Worm (Caenorhabditis elegans): Measurements from ENCODE around the gene T21D9.2.

T21D9.2 gene

DNA sequence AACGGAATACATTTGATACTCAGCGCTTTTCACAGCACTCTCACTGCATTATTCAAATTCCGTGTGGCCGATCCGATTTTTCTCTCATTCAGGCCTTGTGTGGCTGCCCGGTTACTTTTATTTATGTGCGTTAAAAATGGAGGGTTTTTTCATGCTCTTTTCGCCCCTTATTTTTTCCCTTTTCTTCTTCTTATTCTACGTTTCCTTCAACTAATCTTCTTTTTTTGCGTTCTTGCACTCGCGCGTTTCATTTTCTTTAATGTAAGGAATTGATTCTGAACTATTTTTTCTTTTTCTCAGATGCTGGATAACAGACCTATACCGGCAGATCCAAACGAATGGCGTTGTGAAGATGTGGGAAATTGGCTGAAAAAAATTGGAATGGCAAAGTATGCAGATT lies 12.0 kb upstream of the T21D9.2 start, which contains the start of gene F53B1.2:
Gene F53B1.2 (plus strand): TSS at position 301 of the 400 bp plus-strand sequence.
- TF ChIP-seq lsy-2 (tag; optimal IDR thresholded peaks at IDR 0.05) (no peak), hlh-17 (GFP tag; optimal IDR thresholded peaks at IDR 0.05; ENCODE audit: borderline replicate concordance) (no peak), jun-1 (tag; optimal IDR thresholded peaks at IDR 0.05) (no peak), blmp-1 (tag; optimal IDR thresholded peaks at IDR 0.05) (no peak), pag-3 (tag; optimal IDR thresholded peaks at IDR 0.05; ENCODE audit: borderline replicate concordance, insufficient read depth) (no peak), efl-3 (GFP tag; optimal IDR thresholded peaks at IDR 0.05) (no peak), xbp-1 (tag; optimal IDR thresholded peaks at IDR 0.05) (no peak), ceh-63 (GFP tag; optimal IDR thresholded peaks at IDR 0.05) (no peak), ceh-88 (GFP tag; IDR thresholded peaks at IDR 0.05) (no peak), egl-13 (tag; optimal IDR thresholded peaks at IDR 0.05) (no peak), nhr-19 (GFP tag; conservative IDR thresholded peaks at IDR 0.05) (no peak), snpc-4 (tag; optimal IDR thresholded peaks at IDR 0.05) (no peak), isw-1 (GFP tag; IDR thresholded peaks at IDR 0.05) (no peak), alr-1 (tag; optimal IDR thresholded peaks at IDR 0.05; ENCODE audit: borderline replicate concordance) (no peak), tbx-2 (tag; optimal IDR thresholded peaks at IDR 0.05) (no peak), ets-5 (GFP tag; IDR thresholded peaks at IDR 0.05) (no peak), ceh-8 (GFP tag; optimal IDR thresholded peaks at IDR 0.05) (no peak), sox-4 (tag; optimal IDR thresholded peaks at IDR 0.05) (no peak)

DNA sequence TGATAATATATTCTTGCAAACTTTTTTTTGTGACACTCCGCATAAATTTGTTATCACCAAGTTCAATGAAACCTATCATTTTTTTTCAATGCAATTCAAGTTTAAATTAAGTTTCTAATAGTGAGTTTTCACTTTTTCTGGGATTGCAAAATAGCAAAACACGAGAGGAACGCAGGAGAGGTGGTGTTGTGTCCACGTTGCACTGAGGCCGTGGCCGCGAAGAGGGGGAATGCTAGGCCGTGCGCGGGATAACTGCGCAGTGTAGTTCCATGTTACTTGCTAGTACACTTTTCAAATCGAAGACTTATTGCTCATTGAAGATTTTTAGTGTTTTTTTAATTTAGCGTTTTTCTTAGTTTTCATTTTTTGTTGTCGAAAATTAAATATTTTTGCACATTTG lies 11.5 kb upstream of the T21D9.2 start:
- TF ChIP-seq blmp-1 (tag; optimal IDR thresholded peaks at IDR 0.05) (peak; percentile 62), lin-35 (GFP tag; optimal IDR thresholded peaks at IDR 0.05) (peak in 1 of 2 experiments; percentile 16), nhr-77 (tag; optimal IDR thresholded peaks at IDR 0.05) (no peak), ztf-4 (tag; optimal IDR thresholded peaks at IDR 0.05) (no peak), hlh-17 (GFP tag; optimal IDR thresholded peaks at IDR 0.05; ENCODE audit: borderline replicate concordance) (no peak), elt-2 (tag; optimal IDR thresholded peaks at IDR 0.05) (no peak), efl-1 (optimal IDR thresholded peaks at IDR 0.05) (no peak), efl-1 (GFP tag; optimal IDR thresholded peaks at IDR 0.05 in 1 of 2) (no peak), egl-27 (tag; optimal IDR thresholded peaks at IDR 0.05) (no peak), nhr-71 (tag; optimal IDR thresholded peaks at IDR 0.05) (no peak), nhr-20 (tag; optimal IDR thresholded peaks at IDR 0.05) (no peak), zip-4 (GFP tag; optimal IDR thresholded peaks at IDR 0.05) (no peak), rnt-1 (tag; optimal IDR thresholded peaks at IDR 0.05) (peak; percentile 55), skn-1 (tag; optimal IDR thresholded peaks at IDR 0.05) (peak; percentile 1), sox-4 (tag; optimal IDR thresholded peaks at IDR 0.05) (no peak), unc-98 (GFP tag; IDR thresholded peaks at IDR 0.05) (no peak), egl-13 (tag; optimal IDR thresholded peaks at IDR 0.05) (no peak), nhr-11 (tag; optimal IDR thresholded peaks at IDR 0.05) (no peak), tbx-2 (tag; optimal IDR thresholded peaks at IDR 0.05) (no peak), unc-62 (GFP tag; optimal IDR thresholded peaks at IDR 0.05) (no peak), nhr-237 (tag; optimal IDR thresholded peaks at IDR 0.05) (no peak), nhr-19 (GFP tag; conservative IDR thresholded peaks at IDR 0.05) (no peak), C34B4.2 (tag; optimal IDR thresholded peaks at IDR 0.05) (no peak), dpl-1 (GFP tag; optimal IDR thresholded peaks at IDR 0.05) (no peak), ceh-90 (tag; optimal IDR thresholded peaks at IDR 0.05) (no peak), Y116A8C.19 (tag; optimal IDR thresholded peaks at IDR 0.05; ENCODE audit: borderline replicate concordance) (no peak), lin-14 (GFP tag; optimal IDR thresholded peaks at IDR 0.05) (peak; percentile 54)

DNA sequence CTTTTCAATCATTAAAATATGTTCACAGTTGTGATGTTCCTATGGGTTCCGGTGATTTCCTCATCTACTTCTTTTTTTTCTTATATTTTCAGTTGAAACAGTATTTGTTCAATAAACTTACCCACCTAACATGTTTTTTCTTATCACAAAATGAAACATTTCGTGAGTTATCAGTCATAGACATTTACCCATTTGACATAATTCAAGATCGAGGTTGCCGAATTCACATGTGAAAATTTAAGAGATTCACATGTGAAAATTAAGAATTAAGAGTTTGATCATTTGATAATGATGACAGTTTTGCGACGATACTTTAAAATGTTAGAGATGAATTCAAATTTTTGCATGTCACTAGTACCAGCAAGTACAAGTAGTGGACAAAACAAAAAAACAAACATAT lies 10.7 kb upstream of the T21D9.2 start:
- TF ChIP-seq nhr-85 (tag) (peak; percentile 7), ceh-63 (GFP tag; optimal IDR thresholded peaks at IDR 0.05) (no peak), elt-2 (tag; optimal IDR thresholded peaks at IDR 0.05) (peak; percentile 92), irx-1 (tag; optimal IDR thresholded peaks at IDR 0.05) (no peak), ama-1 (optimal IDR thresholded peaks at IDR 0.05) (no peak), lin-14 (GFP tag; optimal IDR thresholded peaks at IDR 0.05) (peak; percentile 4), tbx-2 (tag; optimal IDR thresholded peaks at IDR 0.05) (no peak), lin-35 (GFP tag; optimal IDR thresholded peaks at IDR 0.05) (peak in 1 of 2 experiments; percentile 44), C34B4.2 (tag; optimal IDR thresholded peaks at IDR 0.05) (no peak)

All from whole organism, L1 larva.